Fruit fly (Drosophila melanogaster): ENCODE data around the gene Or1a.

dm6 chrX:293254-293653 lies 21.7 kb upstream of the Or1a start:
- TF ChIP-seq esn (GFP tag; optimal IDR thresholded peaks at IDR 0.05) (peak; percentile 32), CG10669 (GFP tag; optimal IDR thresholded peaks at IDR 0.05) (peak; percentile 35), Hr39 (GFP tag; optimal IDR thresholded peaks at IDR 0.05) (no peak)
